Worm (Caenorhabditis elegans) whole organism, L1 larva: Measurements from ENCODE around the gene C08D8.1.

Experiments
- C34B4.2 ChIP-seq: sonication (generic microtip); optimal IDR thresholded peaks from 2 replicates; lab custom pipeline; 2017; ENCODE audit warnings: mild to moderate bottlenecking, missing genetic modification characterization, missing compliant biosample characterization
- aly-2 ChIP-seq: fragments of 150-350 bp; optimal IDR thresholded peaks from 2 replicates; lab custom pipeline; 2014; ENCODE audit warnings: missing biosample characterization, missing genetic modification characterization
- ama-1 ChIP-seq: fragments of 150-350 bp; optimal IDR thresholded peaks from 2 replicates; lab custom pipeline; 2014
- blmp-1 ChIP-seq: fragments of 150-350 bp; optimal IDR thresholded peaks from 2 replicates; lab custom pipeline; 2014; ENCODE audit warnings: missing biosample characterization, missing genetic modification characterization
- ceh-88 ChIP-seq: fragments of 200-800 bp; sonication (Bioruptor generic); IDR thresholded peaks from 2 replicates; pipeline ENCODE4 v1.3.6; 2022; ENCODE audit warnings: missing genetic modification characterization, missing compliant biosample characterization
- ces-1 ChIP-seq: fragments of 150-350 bp; optimal IDR thresholded peaks from 2 replicates; lab custom pipeline; 2014; ENCODE audit warnings: missing biosample characterization, missing genetic modification reagents, missing genetic modification characterization
- dpl-1 ChIP-seq, 3 experiments: fragments of 150-350 bp in 2 of 3; sonication (generic microtip) in 1 of 3; optimal IDR thresholded peaks; 2 replicates each; lab custom pipeline; 2014 to 2017; ENCODE audit warnings: missing biosample characterization in 3 of 3, missing genetic modification characterization in 3 of 3, missing genetic modification reagents in 3 of 3
- efl-1 ChIP-seq, 4 experiments: fragments of 150-350 bp; optimal IDR thresholded peaks in 3 of 4; peaks in 1 of 4; 1 replicate in 1 of 4; 2 replicates in 3 of 4; lab custom pipeline; 2014; ENCODE audit warnings: missing biosample characterization in 2 of 4, missing genetic modification characterization in 2 of 4, missing genetic modification reagents in 2 of 4
- egl-13 ChIP-seq: sonication (generic microtip); optimal IDR thresholded peaks from 2 replicates; lab custom pipeline; 2016; ENCODE audit warnings: missing genotype, missing genetic modification reagents, missing genetic modification characterization, missing compliant biosample characterization
- elt-2 ChIP-seq: sonication (generic microtip); optimal IDR thresholded peaks from 2 replicates; lab custom pipeline; 2016; ENCODE audit warnings: missing genetic modification characterization, mild to moderate bottlenecking, inconsistent platforms, missing compliant biosample characterization, missing genetic modification reagents
- fkh-4 ChIP-seq: sonication (generic microtip); optimal IDR thresholded peaks from 2 replicates; lab custom pipeline; 2016; ENCODE audit warnings: missing compliant biosample characterization, missing genetic modification characterization, borderline replicate concordance
- fos-1 ChIP-seq: fragments of 150-350 bp; optimal IDR thresholded peaks from 2 replicates; lab custom pipeline; 2014; ENCODE audit warnings: missing biosample characterization, missing genetic modification characterization
- hlh-4 ChIP-seq: sonication (generic microtip); optimal IDR thresholded peaks from 2 replicates; lab custom pipeline; 2016; ENCODE audit warnings: mild to moderate bottlenecking, missing genetic modification characterization, missing compliant biosample characterization
- isw-1 ChIP-seq: fragments of 200-800 bp; sonication (Bioruptor generic); IDR thresholded peaks from 2 replicates; pipeline ENCODE4 v1.3.6; 2022; ENCODE audit warnings: missing genetic modification characterization, missing compliant biosample characterization
- jun-1 ChIP-seq: fragments of 150-350 bp; optimal IDR thresholded peaks from 2 replicates; lab custom pipeline; 2014; ENCODE audit warnings: missing biosample characterization, missing genetic modification reagents, missing genetic modification characterization
- lin-14 ChIP-seq: fragments of 200-800 bp; sonication (Bioruptor generic); optimal IDR thresholded peaks from 2 replicates; lab custom pipeline; 2018; ENCODE audit warnings: mild to moderate bottlenecking, missing genetic modification characterization, moderate library complexity, missing compliant biosample characterization
- lin-15B ChIP-seq: fragments of 150-350 bp; sonication (generic microtip); optimal IDR thresholded peaks from 3 replicates; lab custom pipeline; 2014; ENCODE audit warnings: missing biosample characterization, missing genetic modification characterization
- lin-35 ChIP-seq, 2 experiments: fragments of 150-350 bp; optimal IDR thresholded peaks; 2 replicates each; lab custom pipeline; 2014; ENCODE audit warnings: missing biosample characterization in 2 of 2, missing genetic modification characterization in 2 of 2, missing genetic modification reagents in 2 of 2
- lin-39 ChIP-seq: fragments of 150-350 bp; optimal IDR thresholded peaks from 2 replicates; lab custom pipeline; 2014; ENCODE audit warnings: missing biosample characterization, missing genetic modification reagents, missing genetic modification characterization
- lir-3 ChIP-seq: sonication (generic microtip); optimal IDR thresholded peaks from 2 replicates; lab custom pipeline; 2016; ENCODE audit warnings: mild to moderate bottlenecking, missing genetic modification characterization, moderate library complexity, missing compliant biosample characterization; ENCODE audit not compliant: poor library complexity
- lsy-2 ChIP-seq, 2 experiments: fragments of 150-350 bp; optimal IDR thresholded peaks; 2 replicates each; lab custom pipeline; 2014; ENCODE audit warnings: missing biosample characterization in 2 of 2, missing genetic modification characterization in 2 of 2
- nhr-19 ChIP-seq: fragments of 200-800 bp; sonication (Bioruptor generic); conservative IDR thresholded peaks from 2 replicates; pipeline ENCODE4 v1.3.6; 2022; ENCODE audit warnings: missing genetic modification characterization, missing compliant biosample characterization
- nhr-20 ChIP-seq: sonication (generic microtip); optimal IDR thresholded peaks from 2 replicates; lab custom pipeline; 2016; ENCODE audit warnings: mild to moderate bottlenecking, missing genetic modification characterization, missing compliant biosample characterization
- nhr-47 ChIP-seq: sonication (generic microtip); optimal IDR thresholded peaks from 2 replicates; lab custom pipeline; 2016; ENCODE audit warnings: mild to moderate bottlenecking, missing genetic modification characterization, moderate library complexity, missing compliant biosample characterization
- nhr-71 ChIP-seq: sonication (generic microtip); optimal IDR thresholded peaks from 2 replicates; lab custom pipeline; 2016; ENCODE audit warnings: mild to moderate bottlenecking, missing genetic modification characterization, moderate library complexity, missing compliant biosample characterization
- nhr-77 ChIP-seq: fragments of 150-350 bp; optimal IDR thresholded peaks from 2 replicates; lab custom pipeline; 2014; ENCODE audit warnings: missing biosample characterization, missing genetic modification characterization
- nhr-84 ChIP-seq: sonication (generic microtip); optimal IDR thresholded peaks from 2 replicates; lab custom pipeline; 2017; ENCODE audit warnings: missing biosample characterization, missing genetic modification characterization
- nhr-85 ChIP-seq: sonication (generic microtip); peaks from one replicate; lab custom pipeline; 2016; ENCODE audit warnings: missing genetic modification characterization, inconsistent platforms, missing compliant biosample characterization
- nhr-90 ChIP-seq: sonication (generic microtip); optimal IDR thresholded peaks from 2 replicates; lab custom pipeline; 2016; ENCODE audit warnings: mild to moderate bottlenecking, missing genetic modification characterization, missing compliant biosample characterization; ENCODE audit not compliant: poor library complexity
- rnt-1 ChIP-seq: sonication (generic microtip); optimal IDR thresholded peaks from 2 replicates; lab custom pipeline; 2016; ENCODE audit warnings: mild to moderate bottlenecking, missing genetic modification characterization, moderate library complexity, missing compliant biosample characterization
- snpc-4 ChIP-seq: fragments of 150-350 bp; optimal IDR thresholded peaks from 2 replicates; lab custom pipeline; 2014; ENCODE audit warnings: missing biosample characterization, missing genetic modification characterization
- snu-23 ChIP-seq: sonication (generic microtip); optimal IDR thresholded peaks from 2 replicates; lab custom pipeline; 2016; ENCODE audit warnings: missing genetic modification characterization, missing compliant biosample characterization
- sptf-1 ChIP-seq: fragments of 150-350 bp; optimal IDR thresholded peaks from 2 replicates; lab custom pipeline; 2014; ENCODE audit warnings: missing biosample characterization, missing genetic modification characterization
- sup-37 ChIP-seq: fragments of 200-800 bp; sonication (Bioruptor generic); optimal IDR thresholded peaks from 2 replicates; lab custom pipeline; 2018; ENCODE audit warnings: mild to moderate bottlenecking, missing genetic modification characterization, missing compliant biosample characterization
- unc-86 ChIP-seq: sonication (generic microtip); optimal IDR thresholded peaks from 2 replicates; lab custom pipeline; 2016; ENCODE audit warnings: missing genetic modification characterization, missing compliant biosample characterization
- vab-15 ChIP-seq: sonication (generic microtip); optimal IDR thresholded peaks from 2 replicates; lab custom pipeline; 2017; ENCODE audit warnings: missing genotype, mild to moderate bottlenecking, missing genetic modification characterization, missing compliant biosample characterization
- xbp-1 ChIP-seq: sonication (generic microtip); optimal IDR thresholded peaks from 2 replicates; lab custom pipeline; 2016; ENCODE audit warnings: missing genetic modification characterization, missing compliant biosample characterization
- ztf-4 ChIP-seq: fragments of 150-350 bp; optimal IDR thresholded peaks from 2 replicates; lab custom pipeline; 2014; ENCODE audit warnings: missing biosample characterization, missing genetic modification characterization

C08D8.1 gene

DNA sequence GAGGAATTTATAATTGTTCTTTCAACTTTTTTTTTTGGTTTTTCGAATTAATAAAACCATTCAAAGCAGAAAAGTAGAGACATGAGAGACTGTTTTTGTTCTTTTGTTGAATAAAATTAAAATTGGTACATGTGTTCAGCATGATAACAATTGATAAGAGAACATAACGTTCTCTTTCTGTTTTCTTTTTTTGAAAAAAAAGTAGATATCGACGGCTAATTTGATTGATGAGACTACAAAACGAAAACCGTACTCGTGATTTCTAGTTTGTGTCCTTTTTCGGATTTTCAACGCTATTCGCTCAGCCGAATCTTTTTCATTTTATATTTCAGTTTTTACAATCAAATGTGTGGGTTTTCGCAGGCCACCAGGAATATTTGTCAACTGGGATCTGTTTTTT is at the start of gene C08D8.1:
C08D8.1 (plus strand) TSS at position 324 of the 400 bp plus-strand sequence.
- TF ChIP-seq nhr-47 (tag; lab: Kevin White, UChicago): no peak

- TF ChIP-seq nhr-71 (tag; lab: Kevin White, UChicago) (no peak), nhr-47 (tag; lab: Kevin White, UChicago) (no peak), fkh-4 (tag; lab: Kevin White, UChicago) (no peak), snpc-4 (tag; lab: Kevin White, UChicago) (no peak), rnt-1 (no peak), isw-1 (no peak), sup-37 (GFP tag; lab: Kevin White, UChicago) (no peak), nhr-84 (no peak), jun-1 (no peak)
Observed at ce11 chrV:8295866-8296265, 49.7 kb upstream of the C08D8.1 start, which contains the start of gene smex-1. TSS of gene smex-1 (minus strand) at chrV:8295966.

ce11 chrV:8297504-8297903 is 48.1 kb upstream of the C08D8.1 start, which contains the start of gene W02D7.4:
TSS of gene W02D7.4 (minus strand) at chrV:8297604.
- TF ChIP-seq blmp-1 (tag; lab: Kevin White, UChicago) (no peak), sptf-1 (tag; lab: Kevin White, UChicago) (no peak), ztf-4 (tag; lab: Kevin White, UChicago) (no peak), lin-14 (GFP tag; lab: Kevin White, UChicago) (no peak), aly-2 (tag; lab: Kevin White, UChicago) (no peak), fos-1 (tag; lab: Kevin White, UChicago) (no peak), nhr-84 (no peak), nhr-85 (tag; lab: Kevin White, UChicago) (no peak), lin-15B (tag; lab: Kevin White, UChicago) (no peak), egl-13 (tag; lab: Kevin White, UChicago) (no peak), nhr-19 (GFP tag; lab: Robert Waterston, UW) (no peak), nhr-20 (tag; lab: Kevin White, UChicago) (no peak), unc-86 (no peak), ceh-88 (GFP tag; lab: Robert Waterston, UW) (no peak)

- no peak for TF ChIP-seq egl-13 (tag; lab: Kevin White, UChicago)
- no peak for TF ChIP-seq lin-39
- no peak for TF ChIP-seq nhr-77 (tag; lab: Kevin White, UChicago)
- no peak for TF ChIP-seq lsy-2 (tag; optimal IDR thresholded peaks at IDR 0.05; lab: Kevin White, UChicago)
- peak; percentile 68 for TF ChIP-seq hlh-4 (tag; lab: Kevin White, UChicago)
- no peak for TF ChIP-seq ces-1 (GFP tag; lab: Kevin White, UChicago)
- TF ChIP-seq C34B4.2: no peak
- no peak for TF ChIP-seq lin-15B (tag; lab: Kevin White, UChicago)
- no peak for TF ChIP-seq vab-15
- TF ChIP-seq unc-86: no peak
- no peak for TF ChIP-seq ama-1 (lab: Kevin White, UChicago)
- no peak for TF ChIP-seq nhr-84
- no peak for TF ChIP-seq lir-3 (tag; lab: Kevin White, UChicago)
- no peak for TF ChIP-seq sptf-1 (tag; lab: Kevin White, UChicago)
- no peak for TF ChIP-seq aly-2 (tag; lab: Kevin White, UChicago)
- no peak for TF ChIP-seq efl-1 (optimal IDR thresholded peaks at IDR 0.05; lab: Kevin White, UChicago)
- peak in 1 of 2 experiments; percentile 69 for TF ChIP-seq efl-1 (GFP tag; optimal IDR thresholded peaks at IDR 0.05 in 1 of 2; lab: Kevin White, UChicago)
Observed at ce11 chrV:8299191-8299854, 46.2 kb upstream of the C08D8.1 start, which contains the start of gene W02D7.5. TSS of gene W02D7.5 (minus strand) at chrV:8299241.

ce11 chrV:8300935-8301535 is 44.5 kb upstream of the C08D8.1 start, which contains the start of gene W02D7.6:
TSS of gene W02D7.6 (minus strand) at chrV:8301507.
- peak in 1 of 2 experiments; percentile 43 for TF ChIP-seq lin-35 (GFP tag; optimal IDR thresholded peaks at IDR 0.05; lab: Kevin White, UChicago)
- peak; percentile 18 for TF ChIP-seq nhr-71 (tag; lab: Kevin White, UChicago)
- no peak for TF ChIP-seq elt-2 (tag; lab: Kevin White, UChicago)
- no peak for TF ChIP-seq xbp-1 (tag; lab: Kevin White, UChicago)
- TF ChIP-seq nhr-90 (tag; lab: Kevin White, UChicago): peak; percentile 12
- peak in 2 of 3 experiments; percentile 13 to 57 for TF ChIP-seq dpl-1 (GFP tag; optimal IDR thresholded peaks at IDR 0.05; lab: Kevin White, UChicago)
- peak; percentile 13 for TF ChIP-seq ama-1 (lab: Kevin White, UChicago)
- peak in 1 of 2 experiments; percentile 17 for TF ChIP-seq lsy-2 (tag; optimal IDR thresholded peaks at IDR 0.05; lab: Kevin White, UChicago)
- TF ChIP-seq nhr-85 (tag; lab: Kevin White, UChicago): no peak
- peak; percentile 25 for TF ChIP-seq nhr-47 (tag; lab: Kevin White, UChicago)
- peak; percentile 10 to 27 for TF ChIP-seq efl-1 (optimal IDR thresholded peaks at IDR 0.05; lab: Kevin White, UChicago)
- TF ChIP-seq efl-1 (GFP tag; optimal IDR thresholded peaks at IDR 0.05 in 1 of 2; lab: Kevin White, UChicago): peak; percentile 43 to 89
- peak; percentile 3 for TF ChIP-seq snu-23 (GFP tag; lab: Kevin White, UChicago)
